Worm (Caenorhabditis elegans): ENCODE results near the gene F43C11.3.

- TF ChIP-seq unc-62 (GFP tag; optimal IDR thresholded peaks at IDR 0.05): no peak
- no peak for TF ChIP-seq nhr-237 (tag; optimal IDR thresholded peaks at IDR 0.05)
- no peak for TF ChIP-seq elt-1 (tag; optimal IDR thresholded peaks at IDR 0.05; ENCODE audit: borderline replicate concordance, insufficient read depth)
- TF ChIP-seq snpc-4 (tag; optimal IDR thresholded peaks at IDR 0.05): no peak
- no peak for TF ChIP-seq nhr-28 (tag; optimal IDR thresholded peaks at IDR 0.05)
- no peak for TF ChIP-seq blmp-1 (tag; optimal IDR thresholded peaks at IDR 0.05)
- no peak for TF ChIP-seq bed-3 (GFP tag; optimal IDR thresholded peaks at IDR 0.05)
- TF ChIP-seq nhr-76 (tag; optimal IDR thresholded peaks at IDR 0.05): no peak
- no peak for TF ChIP-seq lsy-2 (tag; optimal IDR thresholded peaks at IDR 0.05)
- TF ChIP-seq nhr-12 (tag; optimal IDR thresholded peaks at IDR 0.05): no peak
- TF ChIP-seq pha-4 (tag; optimal IDR thresholded peaks at IDR 0.05): no peak
- TF ChIP-seq lin-13 (tag; optimal IDR thresholded peaks at IDR 0.05): no peak
- no peak for TF ChIP-seq ces-1 (GFP tag; optimal IDR thresholded peaks at IDR 0.05)
Observed at ce11 chrII:2324956-2325355, 28.2 kb upstream of the F43C11.3 start, which contains the start of gene ZK1240.11.

Data from whole organism, mixed stage, embryonic.